Fruit fly (Drosophila melanogaster): ENCODE measurements around the gene Spn28F.

The Spn28F gene

dm6 chr2L:8288087-8288486 is 46.5 kb upstream of the Spn28F start:
- TF ChIP-seq h (GFP tag; optimal IDR thresholded peaks at IDR 0.05) (no peak), Mio (GFP tag; optimal IDR thresholded peaks at IDR 0.05) (no peak), dsf (GFP tag; optimal IDR thresholded peaks at IDR 0.05; ENCODE audit: borderline replicate concordance) (no peak), Rel (GFP tag; optimal IDR thresholded peaks at IDR 0.05) (no peak), Rel (tag; optimal IDR thresholded peaks at IDR 0.05) (no peak), Myc (optimal IDR thresholded peaks at IDR 0.05) (no peak), ey (GFP tag; optimal IDR thresholded peaks at IDR 0.05) (no peak), pan (optimal IDR thresholded peaks at IDR 0.05) (no peak), GATAd (GFP tag; optimal IDR thresholded peaks at IDR 0.05) (no peak), br (GFP tag; optimal IDR thresholded peaks at IDR 0.05) (no peak), fru (GFP tag; optimal IDR thresholded peaks at IDR 0.05) (no peak), Hnf4 (GFP tag; optimal IDR thresholded peaks at IDR 0.05) (no peak), Dif (GFP tag; optimal IDR thresholded peaks at IDR 0.05; ENCODE audit: partially characterized antibody) (no peak), Abd-B (GFP tag; optimal IDR thresholded peaks at IDR 0.05) (no peak), sv (GFP tag; optimal IDR thresholded peaks at IDR 0.05) (no peak), sage (GFP tag; optimal IDR thresholded peaks at IDR 0.05) (no peak), CrebA (GFP tag; optimal IDR thresholded peaks at IDR 0.05; ENCODE audit: borderline replicate concordance) (no peak)

dm6 chr2L:8286595-8286994 is 45.0 kb upstream of the Spn28F start:
- TF ChIP-seq Sp1 (GFP tag; optimal IDR thresholded peaks at IDR 0.05) (no peak), CG32264 (GFP tag; optimal IDR thresholded peaks at IDR 0.05) (no peak), N (GFP tag; optimal IDR thresholded peaks at IDR 0.05) (no peak), woc (GFP tag; optimal IDR thresholded peaks at IDR 0.05) (no peak), foxo (GFP tag; optimal IDR thresholded peaks at IDR 0.05) (no peak), Jra (GFP tag; optimal IDR thresholded peaks at IDR 0.05) (no peak), GATAd (GFP tag; optimal IDR thresholded peaks at IDR 0.05) (no peak), Rel (GFP tag; optimal IDR thresholded peaks at IDR 0.05) (no peak), Rel (tag; optimal IDR thresholded peaks at IDR 0.05) (no peak), psq (GFP tag; optimal IDR thresholded peaks at IDR 0.05) (no peak), sage (GFP tag; optimal IDR thresholded peaks at IDR 0.05) (no peak), fru (GFP tag; optimal IDR thresholded peaks at IDR 0.05) (no peak), rgr (GFP tag; optimal IDR thresholded peaks at IDR 0.05) (no peak), jim (GFP tag; optimal IDR thresholded peaks at IDR 0.05) (no peak), CG9705 (GFP tag; optimal IDR thresholded peaks at IDR 0.05) (no peak), OdsH (GFP tag; optimal IDR thresholded peaks at IDR 0.05) (no peak), sv (GFP tag; optimal IDR thresholded peaks at IDR 0.05) (no peak), pan (optimal IDR thresholded peaks at IDR 0.05) (no peak), dl (GFP tag; optimal IDR thresholded peaks at IDR 0.05; ENCODE audit: insufficient read depth in 1 of 2, partially characterized antibody in 2 of 2) (no peak)

- TF ChIP-seq dsf (GFP tag; optimal IDR thresholded peaks at IDR 0.05; ENCODE audit: borderline replicate concordance) (no peak), h (GFP tag; optimal IDR thresholded peaks at IDR 0.05) (peak; percentile 7), foxo (GFP tag; optimal IDR thresholded peaks at IDR 0.05) (peak in 1 of 2 experiments; percentile 3)
Observed at dm6 chr2L:8284913-8285619, 43.5 kb upstream of the Spn28F start.

- TF ChIP-seq Rel (GFP tag; optimal IDR thresholded peaks at IDR 0.05) (no peak), Rel (tag; optimal IDR thresholded peaks at IDR 0.05) (no peak), psq (GFP tag; optimal IDR thresholded peaks at IDR 0.05) (no peak), woc (GFP tag; optimal IDR thresholded peaks at IDR 0.05) (no peak), ey (GFP tag; optimal IDR thresholded peaks at IDR 0.05) (no peak), dmrt93B (GFP tag; optimal IDR thresholded peaks at IDR 0.05) (no peak), fru (GFP tag; optimal IDR thresholded peaks at IDR 0.05) (no peak), Mio (GFP tag; optimal IDR thresholded peaks at IDR 0.05) (no peak)
Observed at dm6 chr2L:8281872-8282271, 40.3 kb upstream of the Spn28F start.

- TF ChIP-seq CG32264 (GFP tag; optimal IDR thresholded peaks at IDR 0.05), result no peak
- no peak for TF ChIP-seq lola (GFP tag; optimal IDR thresholded peaks at IDR 0.05)
- no peak for TF ChIP-seq Myc (optimal IDR thresholded peaks at IDR 0.05)
- no peak for TF ChIP-seq pan (optimal IDR thresholded peaks at IDR 0.05)
- TF ChIP-seq h (GFP tag; optimal IDR thresholded peaks at IDR 0.05), result no peak
- TF ChIP-seq rgr (GFP tag; optimal IDR thresholded peaks at IDR 0.05), result no peak
- peak; percentile 23 for TF ChIP-seq CrebA (GFP tag; optimal IDR thresholded peaks at IDR 0.05; ENCODE audit: borderline replicate concordance)
- TF ChIP-seq CG9705 (GFP tag; optimal IDR thresholded peaks at IDR 0.05), result no peak
- no peak for TF ChIP-seq Hnf4 (GFP tag; optimal IDR thresholded peaks at IDR 0.05)
- no peak for TF ChIP-seq dsf (GFP tag; optimal IDR thresholded peaks at IDR 0.05; ENCODE audit: borderline replicate concordance)
- TF ChIP-seq Dif (GFP tag; optimal IDR thresholded peaks at IDR 0.05; ENCODE audit: partially characterized antibody), result peak; percentile 57
- peak; percentile 50 for TF ChIP-seq Vsx2 (GFP tag; optimal IDR thresholded peaks at IDR 0.05; ENCODE audit: partially characterized antibody)
- no peak for TF ChIP-seq br (GFP tag; optimal IDR thresholded peaks at IDR 0.05)
- TF ChIP-seq Sp1 (GFP tag; optimal IDR thresholded peaks at IDR 0.05), result no peak
- no peak for TF ChIP-seq OdsH (GFP tag; optimal IDR thresholded peaks at IDR 0.05)
- no peak for TF ChIP-seq usp (GFP tag; optimal IDR thresholded peaks at IDR 0.05)
- TF ChIP-seq psq (GFP tag; optimal IDR thresholded peaks at IDR 0.05), result no peak
- TF ChIP-seq Jra (GFP tag; optimal IDR thresholded peaks at IDR 0.05), result no peak
- no peak for TF ChIP-seq Hr78 (GFP tag; optimal IDR thresholded peaks at IDR 0.05)
- TF ChIP-seq sage (GFP tag; optimal IDR thresholded peaks at IDR 0.05), result no peak
- no peak for TF ChIP-seq jim (GFP tag; optimal IDR thresholded peaks at IDR 0.05)
- no peak for TF ChIP-seq Abd-B (GFP tag; optimal IDR thresholded peaks at IDR 0.05)
- no peak for TF ChIP-seq Dfd (GFP tag; optimal IDR thresholded peaks at IDR 0.05)
- TF ChIP-seq ey (GFP tag; optimal IDR thresholded peaks at IDR 0.05), result no peak
- no peak for TF ChIP-seq woc (GFP tag; optimal IDR thresholded peaks at IDR 0.05)
Observed at dm6 chr2L:8280225-8280624, 38.6 kb upstream of the Spn28F start.
